Fruit fly (Drosophila melanogaster) S2 (cell line): ENCODE data around the gene pch2.

Experiments used
- CG8478 ChIP-seq: fragments of >200 bp; optimal IDR thresholded peaks from 2 replicates; lab custom pipeline; 2018
- CTCF ChIP-seq, 2 experiments: fragments of >200 bp; optimal IDR thresholded peaks; 2 replicates each; lab custom pipeline; 2018

dm6 chr3R:8562484-8562886 lies 921 bp upstream of the pch2 start, which contains the start of the genes mRpS18A and CG31460:
- TF ChIP-seq CG8478 (lab: Kevin White, UChicago): no peak
- TF ChIP-seq CTCF (optimal IDR thresholded peaks at IDR 0.05; lab: Kevin White, UChicago): no peak
